Worm (Caenorhabditis elegans) whole organism, L4 larva: Measurements from ENCODE around the gene srw-73.

Experiments
- R02D3.7 ChIP-seq: fragments of 150-350 bp; sonication (generic microtip); optimal IDR thresholded peaks from 3 replicates; lab custom pipeline; 2014; ENCODE audit warnings: missing biosample characterization, missing genetic modification characterization
- lsy-2 ChIP-seq, 2 experiments: fragments of 150-350 bp in 1 of 2; sonication (generic microtip) in 1 of 2; optimal IDR thresholded peaks; 2 replicates each; lab custom pipeline; 2014 to 2017; ENCODE audit warnings: missing biosample characterization in 2 of 2, missing genetic modification characterization in 2 of 2
- mdl-1 ChIP-seq, 2 experiments: fragments of 150-350 bp in 1 of 2; sonication (generic microtip) in 1 of 2; optimal IDR thresholded peaks; 2 replicates each; lab custom pipeline; 2014 to 2017; ENCODE audit warnings: missing biosample characterization in 2 of 2, missing genetic modification characterization in 2 of 2

ce11 chrV:16635911-16636310 lies 47.6 kb upstream of the srw-73 start, which contains the start of gene mltn-11:
- TF ChIP-seq mdl-1 (tag; optimal IDR thresholded peaks at IDR 0.05; lab: Kevin White, UChicago) (no peak), R02D3.7 (tag; lab: Kevin White, UChicago) (no peak), lsy-2 (tag; optimal IDR thresholded peaks at IDR 0.05; lab: Kevin White, UChicago) (no peak)
